Fruit fly (Drosophila melanogaster): ENCODE data around the gene Nle.
A peak's percentile ranks its signal among the peaks of the same experiment; 100 is the strongest.

The Nle gene

dm6 chr2L:517911-518619 is 49.9 kb downstream of the Nle start (continued):
- TF ChIP-seq fd85E (GFP tag; optimal IDR thresholded peaks at IDR 0.05) (no peak), Lpt (GFP tag; optimal IDR thresholded peaks at IDR 0.05) (no peak), CG3919 (GFP tag; optimal IDR thresholded peaks at IDR 0.05) (peak; percentile 47), OdsH (GFP tag; optimal IDR thresholded peaks at IDR 0.05) (peak; percentile 23), Hr39 (GFP tag; optimal IDR thresholded peaks at IDR 0.05) (peak; percentile 66), CG9139 (GFP tag; optimal IDR thresholded peaks at IDR 0.05) (no peak), CG8319 (GFP tag; optimal IDR thresholded peaks at IDR 0.05) (peak; percentile 13), dsx (GFP tag; optimal IDR thresholded peaks at IDR 0.05; ENCODE audit: poor library complexity, severe bottlenecking) (no peak), Ets21C (GFP tag; optimal IDR thresholded peaks at IDR 0.05) (peak; percentile 69)

All from whole organism, prepupa.